Worm (Caenorhabditis elegans) whole organism, midembryonic: Measurements from ENCODE around the gene str-118.

Source experiments
- flt-1 ChIP-seq: fragments of 200-800 bp; sonication (Bioruptor generic); IDR thresholded peaks from 2 replicates; pipeline ENCODE4 v1.3.6; 2022; ENCODE audit warnings: missing genetic modification characterization, missing compliant biosample characterization
- ztf-23 ChIP-seq: fragments of 200-800 bp; sonication (Bioruptor generic); IDR thresholded peaks from 2 replicates; pipeline ENCODE4 v1.3.6; 2022; ENCODE audit warnings: missing genetic modification reagents, missing genetic modification characterization, missing compliant biosample characterization

ce11 chrV:10035586-10035985, 16.4 kb upstream of the str-118 start:
- TF ChIP-seq ztf-23 (GFP tag; lab: Robert Waterston, UW) (no peak), flt-1 (GFP tag; lab: Robert Waterston, UW) (no peak)
